Fruit fly (Drosophila melanogaster): ENCODE measurements around the gene Rassf.

Gene Rassf

dm6 chr3R:23157664-23158151 is 40.0 kb upstream of the Rassf start, which contains the start of gene unk:
unk (minus strand) TSS chr3R:23157862.
- no peak for TF ChIP-seq Pif1B (GFP tag; optimal IDR thresholded peaks at IDR 0.05)
- no peak for TF ChIP-seq CG14655 (GFP tag; optimal IDR thresholded peaks at IDR 0.05)
- no peak for TF ChIP-seq rn (GFP tag; IDR thresholded peaks at IDR 0.05)
- no peak for TF ChIP-seq CG17806 (tag; optimal IDR thresholded peaks at IDR 0.05)
- no peak for TF ChIP-seq CG9948 (tag; optimal IDR thresholded peaks at IDR 0.05)
- TF ChIP-seq EcR (GFP tag; optimal IDR thresholded peaks at IDR 0.05), result no peak
- TF ChIP-seq Snoo (tag; optimal IDR thresholded peaks at IDR 0.05), result no peak
- TF ChIP-seq CG34367 (tag; optimal IDR thresholded peaks at IDR 0.05), result no peak
- no peak for TF ChIP-seq Pif1A (GFP tag; optimal IDR thresholded peaks at IDR 0.05)

dm6 chr3R:23156865-23157515 is 39.3 kb upstream of the Rassf start:
- TF ChIP-seq CG8301 (tag; optimal IDR thresholded peaks at IDR 0.05) (peak; percentile 40), Ets98B (GFP tag; IDR thresholded peaks at IDR 0.05) (no peak; the same call in 1 of the 2 replicates), CG32121 (GFP tag; IDR thresholded peaks at IDR 0.05) (peak; percentile 38; the same call in 1 of the 2 replicates), CG12605 (GFP tag; IDR thresholded peaks at IDR 0.05) (peak; percentile 67), rn (GFP tag; IDR thresholded peaks at IDR 0.05) (no peak), CG4496 (GFP tag; IDR thresholded peaks at IDR 0.05) (peak; percentile 71; the same call in 2 of the 3 replicates), CG13204 (GFP tag; optimal IDR thresholded peaks at IDR 0.05) (peak; percentile 54), CG8159 (tag; optimal IDR thresholded peaks at IDR 0.05) (no peak), CG10348 (GFP tag; IDR thresholded peaks at IDR 0.05) (no peak), EcR (GFP tag; optimal IDR thresholded peaks at IDR 0.05) (peak; percentile 98), CG17806 (tag; optimal IDR thresholded peaks at IDR 0.05) (no peak), gl (tag; optimal IDR thresholded peaks at IDR 0.05) (peak; percentile 54), CG34367 (tag; optimal IDR thresholded peaks at IDR 0.05) (peak; percentile 26), CG14655 (GFP tag; optimal IDR thresholded peaks at IDR 0.05) (no peak), Snoo (tag; optimal IDR thresholded peaks at IDR 0.05) (peak; percentile 38), CG15710 (tag; optimal IDR thresholded peaks at IDR 0.05) (peak; percentile 16), D1 (tag; optimal IDR thresholded peaks at IDR 0.05) (no peak), Pif1A (GFP tag; optimal IDR thresholded peaks at IDR 0.05) (no peak), CG9948 (tag; optimal IDR thresholded peaks at IDR 0.05) (no peak), Pif1B (GFP tag; optimal IDR thresholded peaks at IDR 0.05) (no peak), fd96Ca (GFP tag; IDR thresholded peaks at IDR 0.05) (no peak)

dm6 chr3R:23156347-23156864 is 38.7 kb upstream of the Rassf start:
- no peak for TF ChIP-seq CG8159 (tag; optimal IDR thresholded peaks at IDR 0.05)

DNA sequence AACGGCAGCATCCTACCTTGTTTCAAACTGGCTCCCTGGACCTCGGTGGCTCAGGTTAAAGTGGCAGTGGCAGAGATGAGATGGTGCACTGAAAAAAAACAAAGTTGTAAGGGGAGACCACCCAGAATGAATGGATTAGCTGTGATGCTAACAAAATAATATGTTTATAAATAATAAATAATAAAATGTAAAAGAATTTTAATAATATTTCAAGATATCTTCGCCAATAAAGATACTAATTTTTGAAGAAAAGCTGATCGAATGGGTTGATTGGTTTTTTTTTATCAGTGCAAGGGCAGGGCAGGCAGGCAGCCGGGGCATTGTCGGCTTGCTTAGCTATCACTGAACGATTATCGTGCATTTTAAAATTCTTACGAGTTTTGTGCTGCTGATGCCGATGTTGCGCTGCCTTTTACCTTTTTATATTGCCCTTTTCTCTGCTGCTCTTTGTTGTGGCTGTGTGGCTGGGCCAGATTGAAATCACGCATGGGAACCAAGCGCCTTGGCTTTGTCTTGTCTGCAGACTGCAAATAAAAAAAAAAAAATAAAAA is 31.4 kb upstream of the Rassf start:
- no peak for TF ChIP-seq CG32121 (GFP tag; IDR thresholded peaks at IDR 0.05)
- TF ChIP-seq EcR (GFP tag; optimal IDR thresholded peaks at IDR 0.05), result peak; percentile 71
- TF ChIP-seq Snoo (tag; optimal IDR thresholded peaks at IDR 0.05), result peak; percentile 86
- TF ChIP-seq CG13204 (GFP tag; optimal IDR thresholded peaks at IDR 0.05), result peak; percentile 70
- TF ChIP-seq Pif1A (GFP tag; optimal IDR thresholded peaks at IDR 0.05), result peak; percentile 60
- no peak; the same call in 1 of the 2 replicates for TF ChIP-seq rn (GFP tag; IDR thresholded peaks at IDR 0.05)
- TF ChIP-seq Ets98B (GFP tag; IDR thresholded peaks at IDR 0.05), result peak; percentile 17; the same call in 1 of the 2 replicates
- peak; percentile 92 for TF ChIP-seq CG9948 (tag; optimal IDR thresholded peaks at IDR 0.05)
- peak; percentile 57 for TF ChIP-seq CG4496 (GFP tag; IDR thresholded peaks at IDR 0.05)
- peak; percentile 60 for TF ChIP-seq CG12605 (GFP tag; IDR thresholded peaks at IDR 0.05)
- TF ChIP-seq D1 (tag; optimal IDR thresholded peaks at IDR 0.05), result peak; percentile 60
- no peak for TF ChIP-seq CG10348 (GFP tag; IDR thresholded peaks at IDR 0.05)
- peak; percentile 27; the same call in 1 of the 3 replicates for TF ChIP-seq fd96Ca (GFP tag; IDR thresholded peaks at IDR 0.05)
- TF ChIP-seq gl (tag; optimal IDR thresholded peaks at IDR 0.05), result peak; percentile 67
- peak; percentile 93 for TF ChIP-seq CG8159 (tag; optimal IDR thresholded peaks at IDR 0.05)
- TF ChIP-seq Pif1B (GFP tag; optimal IDR thresholded peaks at IDR 0.05), result peak; percentile 78
- TF ChIP-seq CG8301 (tag; optimal IDR thresholded peaks at IDR 0.05), result peak; percentile 63
- peak; percentile 80 for TF ChIP-seq CG34367 (tag; optimal IDR thresholded peaks at IDR 0.05)
- peak; percentile 90 for TF ChIP-seq CG15710 (tag; optimal IDR thresholded peaks at IDR 0.05)
- TF ChIP-seq CG14655 (GFP tag; optimal IDR thresholded peaks at IDR 0.05), result peak; percentile 81
- peak; percentile 89 for TF ChIP-seq CG17806 (tag; optimal IDR thresholded peaks at IDR 0.05)

dm6 chr3R:23148433-23148832 is 30.7 kb upstream of the Rassf start:
- TF ChIP-seq CG14655 (GFP tag; optimal IDR thresholded peaks at IDR 0.05) (peak; percentile 54), rn (GFP tag; IDR thresholded peaks at IDR 0.05) (no peak), CG17806 (tag; optimal IDR thresholded peaks at IDR 0.05) (peak; percentile 50), gl (tag; optimal IDR thresholded peaks at IDR 0.05) (peak; percentile 31), Pif1B (GFP tag; optimal IDR thresholded peaks at IDR 0.05) (peak; percentile 35), Snoo (tag; optimal IDR thresholded peaks at IDR 0.05) (peak; percentile 30), CG8159 (tag; optimal IDR thresholded peaks at IDR 0.05) (peak; percentile 57), CG12605 (GFP tag; IDR thresholded peaks at IDR 0.05) (no peak; the same call in 1 of the 2 replicates), CG15710 (tag; optimal IDR thresholded peaks at IDR 0.05) (peak; percentile 62), CG13204 (GFP tag; optimal IDR thresholded peaks at IDR 0.05) (peak; percentile 46), CG32121 (GFP tag; IDR thresholded peaks at IDR 0.05) (no peak), CG8301 (tag; optimal IDR thresholded peaks at IDR 0.05) (peak; percentile 52), D1 (tag; optimal IDR thresholded peaks at IDR 0.05) (no peak), CG34367 (tag; optimal IDR thresholded peaks at IDR 0.05) (no peak), EcR (GFP tag; optimal IDR thresholded peaks at IDR 0.05) (peak; percentile 20), Pif1A (GFP tag; optimal IDR thresholded peaks at IDR 0.05) (peak; percentile 14), Ets98B (GFP tag; IDR thresholded peaks at IDR 0.05) (no peak), fd96Ca (GFP tag; IDR thresholded peaks at IDR 0.05) (peak; percentile 31; the same call in 1 of the 3 replicates), CG10348 (GFP tag; IDR thresholded peaks at IDR 0.05) (no peak), CG4496 (GFP tag; IDR thresholded peaks at IDR 0.05) (peak; percentile 46), CG9948 (tag; optimal IDR thresholded peaks at IDR 0.05) (peak; percentile 26)

All from whole organism, pupa.